Fruit fly (Drosophila melanogaster) Kc167 (cell line): Measurements from ENCODE around the gene CG46394.

ENCODE experiments used
- h ChIP-seq: fragments of >200 bp; optimal IDR thresholded peaks from 3 replicates; lab custom pipeline; 2018; ENCODE audit warnings: missing external identifiers
- psq ChIP-seq: fragments of >200 bp; optimal IDR thresholded peaks from 2 replicates; lab custom pipeline; 2017; ENCODE audit warnings: missing external identifiers

DNA sequence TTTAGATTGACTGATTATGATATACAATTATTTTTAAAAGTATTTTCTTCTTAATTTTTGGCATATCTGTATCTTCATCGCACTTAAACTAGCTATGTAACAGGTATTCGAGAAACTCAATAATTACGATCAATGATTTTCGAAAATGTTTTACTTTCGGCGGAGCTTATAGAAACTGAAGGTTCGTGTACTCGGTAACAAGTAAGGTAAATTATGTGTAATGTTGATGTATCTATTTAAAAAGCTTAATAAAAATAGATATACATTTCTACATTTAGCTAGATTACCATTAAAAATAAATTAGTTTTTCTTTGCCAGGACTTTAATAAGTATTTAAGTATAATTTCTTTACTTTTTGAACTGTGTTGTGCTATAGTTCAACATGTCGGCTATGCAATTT is 21.3 kb upstream of the CG46394 start:
- no peak for TF ChIP-seq h (lab: Kevin White, UChicago)
- TF ChIP-seq psq = no peak
